Worm (Caenorhabditis elegans): ENCODE measurements around the gene Y54G11A.7.
A peak's percentile ranks its signal among the peaks of the same experiment; 100 is the strongest.

DNA sequence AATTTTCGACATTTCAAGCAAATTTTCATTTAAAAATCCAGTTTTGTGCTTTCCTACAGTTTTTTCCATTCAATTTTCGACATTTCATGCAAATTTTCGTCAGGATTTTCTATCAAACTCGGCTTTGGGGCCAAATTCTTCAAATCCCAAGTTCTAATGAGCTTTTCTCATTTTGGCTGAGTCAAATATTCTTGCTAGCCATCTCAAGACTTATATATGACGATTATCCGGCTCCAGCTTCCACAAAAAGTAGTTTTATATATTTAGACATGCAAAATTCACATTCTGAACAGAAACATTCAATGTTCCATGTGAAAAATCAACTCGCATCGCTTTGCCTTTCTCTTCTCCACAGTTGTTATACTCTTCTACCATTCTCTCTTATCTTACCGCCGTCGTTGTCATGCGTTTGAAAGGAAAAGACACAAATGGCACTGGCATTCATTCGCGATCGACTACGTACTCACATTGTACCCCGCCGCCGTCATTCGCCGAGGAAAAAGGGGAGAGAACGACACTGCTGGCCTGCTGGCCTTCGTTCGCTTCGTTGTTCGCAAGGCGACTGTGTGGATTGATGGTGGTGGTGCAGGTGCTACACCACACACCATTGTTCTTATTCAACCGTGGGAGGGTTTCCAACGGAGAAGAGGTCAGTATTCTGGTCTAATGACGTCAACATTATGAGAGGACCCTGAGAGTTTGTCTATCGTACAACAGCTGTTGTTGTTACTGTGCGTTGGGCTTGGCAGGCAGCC, 49.2 kb upstream of the Y54G11A.7 start:
- TF ChIP-seq vab-7 (GFP tag; IDR thresholded peaks at IDR 0.05), result no peak
- no peak for TF ChIP-seq jun-1 (tag; optimal IDR thresholded peaks at IDR 0.05)
- no peak for TF ChIP-seq ceh-62 (tag; optimal IDR thresholded peaks at IDR 0.05)
- TF ChIP-seq aly-2 (tag; optimal IDR thresholded peaks at IDR 0.05), result no peak
- no peak for TF ChIP-seq fos-1 (tag; optimal IDR thresholded peaks at IDR 0.05)
- no peak for TF ChIP-seq nhr-237 (tag; optimal IDR thresholded peaks at IDR 0.05)
- TF ChIP-seq unc-130 (GFP tag; optimal IDR thresholded peaks at IDR 0.05), result no peak
- no peak for TF ChIP-seq zag-1 (tag; optimal IDR thresholded peaks at IDR 0.05)
- TF ChIP-seq unc-39 (tag; optimal IDR thresholded peaks at IDR 0.05), result no peak
- no peak for TF ChIP-seq saeg-2 (GFP tag; IDR thresholded peaks at IDR 0.05)
- no peak for TF ChIP-seq skn-1 (tag; optimal IDR thresholded peaks at IDR 0.05)
- peak; percentile 82 for TF ChIP-seq hlh-30 (tag; optimal IDR thresholded peaks at IDR 0.05; ENCODE audit: insufficient read depth)
